Fruit fly (Drosophila melanogaster) whole organism, pupa: ENCODE results near the gene Ugt303B1.

Experiments
- CG10348 ChIP-seq: fragments of 200-800 bp; sonication (Bioruptor generic); IDR thresholded peaks from 2 replicates; pipeline ENCODE4 v1.3.6; 2022; ENCODE audit warnings: missing biosample characterization, missing genetic modification characterization
- CG12605 ChIP-seq: fragments of 200-800 bp; sonication (Bioruptor generic); IDR thresholded peaks from 2 replicates; pipeline ENCODE4 v1.3.6; 2022; ENCODE audit warnings: missing biosample characterization, missing genetic modification characterization
- CG13204 ChIP-seq: fragments of 200-800 bp; sonication (Bioruptor generic); optimal IDR thresholded peaks from 2 replicates; lab custom pipeline; 2018; ENCODE audit warnings: missing biosample characterization, mild to moderate bottlenecking, missing genetic modification characterization, moderate library complexity
- CG14655 ChIP-seq: fragments of 200-800 bp; sonication (Bioruptor generic); optimal IDR thresholded peaks from 3 replicates; lab custom pipeline; 2017; ENCODE audit warnings: mild to moderate bottlenecking, missing biosample characterization, missing genetic modification reagents, missing genetic modification characterization
- CG15710 ChIP-seq: fragments of 200-800 bp; sonication (Bioruptor generic); optimal IDR thresholded peaks from 2 replicates; lab custom pipeline; 2018; ENCODE audit warnings: missing biosample characterization, mild to moderate bottlenecking, missing genetic modification characterization, moderate library complexity
- CG17806 ChIP-seq: fragments of 200-800 bp; sonication (Bioruptor generic); optimal IDR thresholded peaks from 2 replicates; lab custom pipeline; 2018; ENCODE audit warnings: missing biosample characterization, mild to moderate bottlenecking, missing genetic modification characterization, moderate library complexity
- CG32121 ChIP-seq: fragments of 200-800 bp; sonication (Bioruptor generic); IDR thresholded peaks from 2 replicates; pipeline ENCODE4 v1.3.6; 2022; ENCODE audit warnings: missing biosample characterization, missing genetic modification characterization
- CG34367 ChIP-seq: fragments of 200-800 bp; sonication (Bioruptor generic); optimal IDR thresholded peaks from 2 replicates; lab custom pipeline; 2018; ENCODE audit warnings: missing biosample characterization, mild to moderate bottlenecking, missing genetic modification characterization
- CG4496 ChIP-seq: fragments of 200-800 bp; sonication (Bioruptor generic); IDR thresholded peaks from 3 replicates; pipeline ENCODE4 v1.3.6; 2022; ENCODE audit warnings: missing biosample characterization, missing genetic modification characterization
- CG8159 ChIP-seq: fragments of 200-800 bp; sonication (Bioruptor generic); optimal IDR thresholded peaks from 3 replicates; lab custom pipeline; 2018; ENCODE audit warnings: missing biosample characterization, mild to moderate bottlenecking, missing genetic modification characterization, moderate library complexity
- CG8301 ChIP-seq: fragments of 200-800 bp; sonication (Bioruptor generic); optimal IDR thresholded peaks from 2 replicates; lab custom pipeline; 2018; ENCODE audit warnings: missing biosample characterization, mild to moderate bottlenecking, missing genetic modification characterization
- CG9948 ChIP-seq: fragments of 200-800 bp; sonication (Bioruptor generic); optimal IDR thresholded peaks from 2 replicates; lab custom pipeline; 2018; ENCODE audit warnings: missing biosample characterization, mild to moderate bottlenecking, missing genetic modification characterization, moderate library complexity
- D1 ChIP-seq: fragments of 200-800 bp; sonication (Bioruptor generic); optimal IDR thresholded peaks from 2 replicates; lab custom pipeline; 2018; ENCODE audit warnings: missing biosample characterization, mild to moderate bottlenecking, missing genetic modification characterization, moderate library complexity
- EcR ChIP-seq: fragments of 200-800 bp; sonication (Bioruptor generic); optimal IDR thresholded peaks from 3 replicates; lab custom pipeline; 2019; ENCODE audit warnings: missing biosample characterization, missing genetic modification characterization, mild to moderate bottlenecking, moderate library complexity, missing genetic modification reagents
- Ets98B ChIP-seq: fragments of 200-800 bp; sonication (Bioruptor generic); IDR thresholded peaks from 2 replicates; pipeline ENCODE4 v1.3.6; 2022; ENCODE audit warnings: missing biosample characterization, missing genetic modification characterization
- Pif1A ChIP-seq: fragments of 200-800 bp; sonication (Bioruptor generic); optimal IDR thresholded peaks from 3 replicates; lab custom pipeline; 2016; ENCODE audit warnings: missing biosample characterization, missing genetic modification characterization
- Pif1B ChIP-seq: fragments of 200-800 bp; sonication (Bioruptor generic); optimal IDR thresholded peaks from 3 replicates; lab custom pipeline; 2016; ENCODE audit warnings: missing biosample characterization, missing genetic modification characterization
- Snoo ChIP-seq: fragments of 200-800 bp; sonication (Bioruptor generic); optimal IDR thresholded peaks from 3 replicates; lab custom pipeline; 2017; ENCODE audit warnings: missing biosample characterization, mild to moderate bottlenecking, missing genetic modification characterization, inconsistent platforms
- fd96Ca ChIP-seq: fragments of 200-800 bp; sonication (Bioruptor generic); IDR thresholded peaks from 3 replicates; pipeline ENCODE4 v1.3.6; 2022; ENCODE audit warnings: missing biosample characterization, missing genetic modification characterization
- gl ChIP-seq: fragments of 200-800 bp; sonication (Bioruptor generic); optimal IDR thresholded peaks from 2 replicates; lab custom pipeline; 2018; ENCODE audit warnings: missing biosample characterization, mild to moderate bottlenecking, missing genetic modification characterization
- rn ChIP-seq: fragments of 200-800 bp; sonication (Bioruptor generic); IDR thresholded peaks from 2 replicates; pipeline ENCODE4 v1.3.6; 2022; ENCODE audit warnings: missing biosample characterization, missing genetic modification characterization

Ugt303B1 gene

DNA sequence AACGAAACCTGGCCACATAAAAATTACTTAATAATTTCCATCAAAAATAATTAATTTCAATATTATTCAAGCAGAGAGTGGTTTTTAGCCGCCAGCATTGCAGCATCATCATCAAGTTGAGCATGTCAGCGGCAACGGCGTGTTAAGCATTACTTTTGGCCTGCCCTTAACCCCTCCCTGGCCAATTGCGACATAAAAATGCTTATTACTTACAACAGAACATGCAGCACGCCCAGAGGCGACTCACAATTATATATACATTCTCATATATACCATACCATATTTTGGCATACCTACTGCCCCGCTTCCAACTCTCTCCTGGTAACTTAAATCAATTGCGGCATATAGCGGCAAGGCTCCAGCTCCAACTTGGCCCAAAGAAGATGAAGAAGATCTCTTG is 25.2 kb downstream of the Ugt303B1 start:
- TF ChIP-seq CG8159 (tag; lab: Kevin White, UChicago) (no peak), Ets98B (GFP tag; lab: Robert Waterston, UW) (no peak), gl (tag; lab: Kevin White, UChicago) (no peak), CG13204 (GFP tag; lab: Kevin White, UChicago) (no peak)

DNA sequence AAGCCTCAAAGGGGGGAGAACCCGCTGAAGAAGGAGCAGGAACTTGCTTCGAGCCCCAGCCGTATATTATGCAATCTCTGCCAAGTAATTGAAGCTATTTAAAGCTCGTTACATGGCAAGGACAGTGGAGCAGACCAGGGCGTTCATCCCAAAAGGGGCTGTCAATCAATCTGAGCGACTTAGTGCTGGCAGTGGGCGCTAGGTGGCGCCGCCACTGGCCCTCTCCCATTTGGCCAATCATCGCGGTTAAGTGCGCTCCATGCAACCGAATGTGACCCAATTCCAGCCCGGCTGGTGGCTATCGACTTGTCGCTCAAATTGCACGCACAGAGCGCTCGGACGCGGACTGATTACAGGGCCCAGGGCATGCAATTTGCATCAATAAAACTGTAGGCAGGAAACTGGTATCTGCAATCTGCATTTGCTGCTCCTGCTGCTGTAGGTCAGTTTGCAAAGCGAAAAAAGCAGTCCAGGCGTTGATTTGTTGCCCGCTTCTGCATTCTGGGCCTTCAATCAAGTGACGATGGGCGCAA is 27.0 kb downstream of the Ugt303B1 start:
- peak; percentile 52 for TF ChIP-seq EcR (GFP tag; lab: Kevin White, UChicago)
- no peak for TF ChIP-seq D1 (tag; lab: Kevin White, UChicago)

DNA sequence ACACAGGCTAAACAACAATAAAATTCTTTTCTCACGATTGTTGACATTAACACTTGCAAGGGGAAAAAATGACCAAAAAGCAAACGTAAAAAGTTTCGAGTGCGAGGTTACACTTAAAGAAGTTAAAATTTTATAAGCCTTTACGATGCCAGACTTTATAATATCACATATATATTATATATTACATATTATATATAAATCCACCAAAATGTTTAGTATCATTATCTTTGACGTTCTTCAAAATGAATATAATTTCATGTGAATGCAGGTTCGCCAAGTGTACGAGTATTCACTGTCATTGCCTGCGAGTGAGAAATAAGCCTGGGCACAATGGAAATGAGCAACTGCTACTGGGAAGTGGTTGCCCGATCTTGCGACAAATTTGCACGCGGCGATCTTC is 28.2 kb downstream of the Ugt303B1 start:
- no peak for TF ChIP-seq gl (tag; lab: Kevin White, UChicago)
- no peak for TF ChIP-seq CG12605 (GFP tag; lab: Robert Waterston, UW)
- TF ChIP-seq CG10348 (GFP tag; lab: Robert Waterston, UW), result no peak
- TF ChIP-seq CG13204 (GFP tag; lab: Kevin White, UChicago), result no peak
- TF ChIP-seq Ets98B (GFP tag; lab: Robert Waterston, UW), result peak; percentile 48
- TF ChIP-seq Snoo (tag; lab: Kevin White, UChicago), result peak; percentile 82
- TF ChIP-seq CG4496, result peak; percentile 52; the same call in 1 of the 3 replicates
- TF ChIP-seq CG15710 (tag; lab: Kevin White, UChicago), result peak; percentile 82
- peak; percentile 72 for TF ChIP-seq CG17806
- peak; percentile 8 for TF ChIP-seq CG8301 (tag; lab: Kevin White, UChicago)
- TF ChIP-seq CG8159 (tag; lab: Kevin White, UChicago), result peak; percentile 85
- TF ChIP-seq CG34367 (tag; lab: Kevin White, UChicago), result peak; percentile 56
- peak; percentile 37 for TF ChIP-seq CG14655 (GFP tag; lab: Kevin White, UChicago)
- TF ChIP-seq rn (GFP tag; lab: Robert Waterston, UW), result peak; percentile 36; the same call in 1 of the 2 replicates
- peak; percentile 27; the same call in 1 of the 2 replicates for TF ChIP-seq CG32121 (GFP tag; lab: Robert Waterston, UW)
- peak; percentile 67 for TF ChIP-seq Pif1B (GFP tag; lab: Kevin White, UChicago)
- TF ChIP-seq D1 (tag; lab: Kevin White, UChicago), result peak; percentile 19
- TF ChIP-seq EcR (GFP tag; lab: Kevin White, UChicago), result peak; percentile 38
- TF ChIP-seq fd96Ca (GFP tag; lab: Robert Waterston, UW), result no peak
- peak; percentile 57 for TF ChIP-seq CG9948 (tag; lab: Kevin White, UChicago)
- TF ChIP-seq Pif1A, result peak; percentile 46

DNA sequence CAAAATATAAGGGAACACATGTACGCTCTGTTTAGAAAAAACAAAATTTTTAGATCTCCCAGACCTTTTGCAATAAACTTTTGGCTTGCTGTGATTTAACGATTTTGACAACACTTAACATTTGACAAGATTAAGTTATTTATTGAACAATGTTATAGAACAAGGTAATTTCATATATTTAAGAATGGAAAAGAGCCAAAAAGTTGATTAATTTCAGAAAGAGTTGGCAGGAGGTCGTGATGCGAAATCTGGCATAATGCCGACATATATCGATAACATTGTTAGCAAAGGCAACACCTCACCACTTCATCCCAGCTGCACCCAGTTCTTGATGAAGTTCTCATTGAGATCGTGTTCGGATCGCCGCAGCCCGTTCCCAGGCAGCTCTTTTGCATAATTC is 29.1 kb downstream of the Ugt303B1 start, which contains the start of gene CG34289:
TSS of gene CG34289 (minus strand) at position 101 of the 400 bp plus-strand sequence.
- TF ChIP-seq CG4496 (no peak), CG14655 (GFP tag; lab: Kevin White, UChicago) (no peak), CG17806 (no peak), Pif1A (no peak), CG13204 (GFP tag; lab: Kevin White, UChicago) (no peak), CG15710 (tag; lab: Kevin White, UChicago) (no peak), rn (GFP tag; lab: Robert Waterston, UW) (no peak), CG8159 (tag; lab: Kevin White, UChicago) (no peak), CG32121 (GFP tag; lab: Robert Waterston, UW) (no peak), fd96Ca (GFP tag; lab: Robert Waterston, UW) (no peak), CG34367 (tag; lab: Kevin White, UChicago) (no peak), D1 (tag; lab: Kevin White, UChicago) (no peak)
- TF ChIP-seq, all 21 proteins: peak for 0

DNA sequence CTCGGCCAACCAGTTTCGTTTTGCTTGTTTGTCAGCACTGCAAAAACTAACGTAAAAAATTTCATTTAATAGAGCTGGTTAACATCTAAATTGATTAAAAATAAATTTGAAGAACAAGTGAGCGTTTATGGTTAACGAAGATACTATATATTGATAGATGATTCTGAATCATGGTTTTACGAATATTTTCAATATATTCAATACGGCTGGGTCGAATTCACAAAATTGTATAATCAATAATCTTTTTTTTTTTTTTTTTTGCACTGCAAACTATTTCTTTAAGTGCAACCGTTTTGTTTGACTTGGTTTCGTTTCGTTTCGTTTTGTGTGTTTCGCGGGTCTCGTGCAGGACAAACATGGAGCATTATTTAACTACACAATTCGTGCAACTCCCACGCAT is 31.8 kb downstream of the Ugt303B1 start:
- TF ChIP-seq CG15710 (tag; lab: Kevin White, UChicago), result no peak
- TF ChIP-seq Pif1A, result peak; percentile 45
- no peak for TF ChIP-seq CG8159 (tag; lab: Kevin White, UChicago)
- peak; percentile 66 for TF ChIP-seq CG32121 (GFP tag; lab: Robert Waterston, UW)
- TF ChIP-seq CG10348 (GFP tag; lab: Robert Waterston, UW), result no peak
- no peak for TF ChIP-seq CG34367 (tag; lab: Kevin White, UChicago)
- TF ChIP-seq CG12605 (GFP tag; lab: Robert Waterston, UW), result no peak
- peak; percentile 1 for TF ChIP-seq CG17806
- peak; percentile 38 for TF ChIP-seq Pif1B (GFP tag; lab: Kevin White, UChicago)
- no peak for TF ChIP-seq CG13204 (GFP tag; lab: Kevin White, UChicago)
- TF ChIP-seq EcR (GFP tag; lab: Kevin White, UChicago), result no peak
- no peak for TF ChIP-seq rn (GFP tag; lab: Robert Waterston, UW)
- TF ChIP-seq fd96Ca (GFP tag; lab: Robert Waterston, UW), result no peak
- peak; percentile 34 for TF ChIP-seq CG9948 (tag; lab: Kevin White, UChicago)
- peak; percentile 56 for TF ChIP-seq CG8301 (tag; lab: Kevin White, UChicago)
- TF ChIP-seq Snoo (tag; lab: Kevin White, UChicago), result peak; percentile 10
- peak; percentile 55 for TF ChIP-seq Ets98B (GFP tag; lab: Robert Waterston, UW)
- TF ChIP-seq CG4496, result 0 out of 3 replicates have a peak, but pooled peaks have one; percentile 40
- TF ChIP-seq D1 (tag; lab: Kevin White, UChicago), result no peak
- TF ChIP-seq CG14655 (GFP tag; lab: Kevin White, UChicago), result peak; percentile 72

DNA sequence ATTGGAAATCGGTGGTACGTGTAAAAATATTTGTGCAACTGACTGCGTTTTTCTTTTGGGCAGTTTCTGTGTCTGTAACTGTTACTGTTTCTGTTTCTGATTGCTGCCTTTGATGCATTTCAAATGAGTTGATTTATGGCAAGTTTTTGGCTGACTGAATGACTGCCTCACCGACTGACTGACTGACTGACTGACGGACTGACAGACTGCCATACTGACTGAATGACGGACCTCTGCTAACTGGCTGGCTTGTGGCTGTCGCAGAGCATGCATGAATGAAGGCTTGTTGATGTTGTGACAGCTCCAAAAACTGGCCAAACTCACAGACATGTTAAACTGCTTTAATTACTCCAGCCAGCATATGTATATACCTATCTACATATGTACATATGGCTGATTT is 33.0 kb downstream of the Ugt303B1 start:
- TF ChIP-seq fd96Ca (GFP tag; lab: Robert Waterston, UW) (no peak), CG9948 (tag; lab: Kevin White, UChicago) (no peak), gl (tag; lab: Kevin White, UChicago) (no peak), CG15710 (tag; lab: Kevin White, UChicago) (no peak), CG4496 (no peak), CG8159 (tag; lab: Kevin White, UChicago) (no peak), EcR (GFP tag; lab: Kevin White, UChicago) (no peak), CG10348 (GFP tag; lab: Robert Waterston, UW) (no peak), D1 (tag; lab: Kevin White, UChicago) (no peak), rn (GFP tag; lab: Robert Waterston, UW) (no peak), CG34367 (tag; lab: Kevin White, UChicago) (no peak), CG14655 (GFP tag; lab: Kevin White, UChicago) (no peak)
